Fruit fly (Drosophila melanogaster) whole organism, embryonic: ENCODE measurements around the gene HINT1.
A peak's percentile ranks its signal among the peaks of the same experiment; 100 is the strongest.

Experiments used
- Blimp-1 ChIP-seq: fragments of 200-800 bp; sonication (Bioruptor generic); optimal IDR thresholded peaks from 3 replicates; lab custom pipeline; 2018; ENCODE audit warnings: missing biosample characterization, missing genetic modification characterization, mild to moderate bottlenecking, moderate library complexity, missing genetic modification reagents
- BtbVII ChIP-seq: fragments of 200-800 bp; sonication (Bioruptor generic); optimal IDR thresholded peaks from 3 replicates; lab custom pipeline; 2017; ENCODE audit warnings: missing biosample characterization, mild to moderate bottlenecking, missing genetic modification characterization
- CG10462 ChIP-seq: fragments of 200-800 bp; sonication (Bioruptor generic); optimal IDR thresholded peaks from 2 replicates; lab custom pipeline; 2016; ENCODE audit warnings: missing biosample characterization, missing genetic modification characterization
- CG10565 ChIP-seq: fragments of 200-800 bp; sonication (Bioruptor generic); optimal IDR thresholded peaks from 3 replicates; lab custom pipeline; 2016; ENCODE audit warnings: missing biosample characterization, mild to moderate bottlenecking, missing genetic modification characterization
- CG10979 ChIP-seq: fragments of 200-800 bp; sonication (Bioruptor generic); optimal IDR thresholded peaks from 2 replicates; lab custom pipeline; 2018; ENCODE audit warnings: missing biosample characterization, mild to moderate bottlenecking, missing genetic modification characterization, moderate library complexity
- CG11560 ChIP-seq: fragments of 200-800 bp; sonication (Bioruptor generic); IDR thresholded peaks from 3 replicates; pipeline ENCODE4 v1.3.6; 2022; ENCODE audit warnings: missing biosample characterization, missing genetic modification characterization
- CG11695 ChIP-seq: fragments of 200-800 bp; sonication (Bioruptor generic); IDR thresholded peaks from 3 replicates; pipeline ENCODE4 v1.3.6; 2022; ENCODE audit warnings: missing biosample characterization, missing genetic modification characterization
- CG12104 ChIP-seq: fragments of 200-800 bp; sonication (Bioruptor generic); optimal IDR thresholded peaks from 3 replicates; lab custom pipeline; 2016; ENCODE audit warnings: missing biosample characterization, missing genetic modification characterization
- CG12219 ChIP-seq: fragments of 200-800 bp; sonication (Bioruptor generic); optimal IDR thresholded peaks from 3 replicates; lab custom pipeline; 2018; ENCODE audit warnings: missing biosample characterization, mild to moderate bottlenecking, missing genetic modification characterization
- CG1233 ChIP-seq: fragments of 200-800 bp; sonication (Bioruptor generic); optimal IDR thresholded peaks from 4 replicates; lab custom pipeline; 2018; ENCODE audit warnings: missing biosample characterization, mild to moderate bottlenecking, missing genetic modification characterization
- CG12659 ChIP-seq: fragments of 200-800 bp; sonication (Bioruptor generic); optimal IDR thresholded peaks from 3 replicates; lab custom pipeline; 2017; ENCODE audit warnings: mild to moderate bottlenecking, missing biosample characterization, missing genetic modification reagents, missing genetic modification characterization
- CG12769 ChIP-seq: fragments of 200-800 bp; sonication (Bioruptor generic); optimal IDR thresholded peaks from 2 replicates; lab custom pipeline; 2019; ENCODE audit warnings: missing biosample characterization, mild to moderate bottlenecking, missing genetic modification characterization, moderate library complexity
- CG14050 ChIP-seq: fragments of 200-800 bp; sonication (Bioruptor generic); IDR thresholded peaks from 3 replicates; pipeline ENCODE4 v1.3.6; 2022; ENCODE audit warnings: missing biosample characterization, missing genetic modification characterization
- CG1603 ChIP-seq: fragments of 200-800 bp; sonication (Bioruptor generic); optimal IDR thresholded peaks from 2 replicates; lab custom pipeline; 2019; ENCODE audit warnings: missing biosample characterization, mild to moderate bottlenecking, missing genetic modification characterization, moderate library complexity
- CG17328 ChIP-seq: fragments of 200-800 bp; sonication (Bioruptor generic); IDR thresholded peaks from 2 replicates; pipeline ENCODE4 v1.3.6; 2022; ENCODE audit warnings: missing biosample characterization, missing genetic modification characterization
- CG18476 ChIP-seq: fragments of 200-800 bp; sonication (Bioruptor generic); optimal IDR thresholded peaks from 2 replicates; lab custom pipeline; 2016; ENCODE audit warnings: missing biosample characterization, mild to moderate bottlenecking, missing genetic modification characterization
- CG2116 ChIP-seq: fragments of 200-800 bp; sonication (Bioruptor generic); optimal IDR thresholded peaks from 3 replicates; lab custom pipeline; 2018; ENCODE audit warnings: missing biosample characterization, mild to moderate bottlenecking, missing genetic modification characterization
- CG4424 ChIP-seq: fragments of 200-800 bp; sonication (Bioruptor generic); optimal IDR thresholded peaks from 3 replicates; lab custom pipeline; 2016; ENCODE audit warnings: missing biosample characterization, missing genetic modification characterization
- CG5953 ChIP-seq: fragments of 200-800 bp; sonication (Bioruptor generic); IDR thresholded peaks from 2 replicates; pipeline ENCODE4 v1.3.6; 2022; ENCODE audit warnings: missing biosample characterization, missing genetic modification characterization
- CG7357 ChIP-seq: fragments of 200-800 bp; sonication (Bioruptor generic); IDR thresholded peaks from 3 replicates; pipeline ENCODE4 v1.3.6; 2022; ENCODE audit warnings: missing biosample characterization, missing genetic modification characterization
- CG7987 ChIP-seq: fragments of 200-800 bp; sonication (Bioruptor generic); optimal IDR thresholded peaks from 2 replicates; lab custom pipeline; 2018; ENCODE audit warnings: missing biosample characterization, mild to moderate bottlenecking, missing genetic modification characterization, moderate library complexity
- CG8924 ChIP-seq: fragments of 200-800 bp; optimal IDR thresholded peaks from 3 replicates; lab custom pipeline; 2019; ENCODE audit warnings: missing biosample characterization, mild to moderate bottlenecking, missing genetic modification characterization, moderate library complexity
- Camta ChIP-seq: fragments of 200-800 bp; sonication (Bioruptor generic); optimal IDR thresholded peaks from 2 replicates; lab custom pipeline; 2016; ENCODE audit warnings: missing biosample characterization, missing genetic modification characterization
- CoRest ChIP-seq: fragments of 200-800 bp; sonication (Bioruptor generic); optimal IDR thresholded peaks from 3 replicates; lab custom pipeline; 2018; ENCODE audit warnings: missing biosample characterization, mild to moderate bottlenecking, missing genetic modification characterization, moderate library complexity
- Dip2 ChIP-seq: fragments of 200-800 bp; sonication (Bioruptor generic); IDR thresholded peaks from 2 replicates; pipeline ENCODE4 v1.3.6; 2022; ENCODE audit warnings: missing biosample characterization, missing genetic modification characterization
- Doc2 ChIP-seq: fragments of 200-800 bp; sonication (Bioruptor generic); IDR thresholded peaks from 2 replicates; pipeline ENCODE4 v1.3.6; 2022; ENCODE audit warnings: missing biosample characterization, missing genetic modification characterization
- Drgx ChIP-seq: fragments of 200-800 bp; sonication (Bioruptor generic); IDR thresholded peaks from 2 replicates; pipeline ENCODE4 v1.3.6; 2022; ENCODE audit warnings: missing biosample characterization, missing genetic modification characterization
- ERR ChIP-seq: fragments of 200-800 bp; sonication (Bioruptor generic); optimal IDR thresholded peaks from 2 replicates; lab custom pipeline; 2016; ENCODE audit warnings: missing biosample characterization, missing genetic modification characterization
- Ets65A ChIP-seq: fragments of 200-800 bp; sonication (Bioruptor generic); peaks from one replicate; lab custom pipeline; 2016; ENCODE audit warnings: missing biosample characterization, missing genetic modification characterization
- GATAe ChIP-seq: fragments of 200-800 bp; sonication (Bioruptor generic); conservative IDR thresholded peaks from 2 replicates; pipeline ENCODE4 v1.3.6; 2022; ENCODE audit warnings: missing biosample characterization, missing genetic modification characterization
- Gug ChIP-seq: fragments of 200-800 bp; sonication (Bioruptor generic); IDR thresholded peaks from 4 replicates; pipeline ENCODE4 v1.3.6; 2022; ENCODE audit warnings: missing biosample characterization, missing genetic modification characterization
- Hmx ChIP-seq: fragments of 200-800 bp; sonication (Bioruptor generic); optimal IDR thresholded peaks from 2 replicates; lab custom pipeline; 2016; ENCODE audit warnings: missing biosample characterization, missing genetic modification characterization
- Hr78 ChIP-seq, 2 experiments: fragments of 200-800 bp in 1 of 2; fragments of >200 bp in 1 of 2; sonication (Bioruptor generic) in 1 of 2; optimal IDR thresholded peaks; 2 replicates each; lab custom pipeline; 2017 to 2019; ENCODE audit warnings: missing biosample characterization in 2 of 2, missing genetic modification characterization in 2 of 2, mild to moderate bottlenecking in 1 of 2, moderate library complexity in 1 of 2
- Myb ChIP-seq: fragments of 200-800 bp; sonication (Bioruptor generic); optimal IDR thresholded peaks from 2 replicates; lab custom pipeline; 2016; ENCODE audit warnings: missing biosample characterization, missing genetic modification characterization
- Ravus ChIP-seq: fragments of 200-800 bp; sonication (Bioruptor generic); IDR thresholded peaks from 2 replicates; pipeline ENCODE4 v1.3.6; 2022; ENCODE audit warnings: missing biosample characterization, missing genetic modification characterization
- ac ChIP-seq: fragments of 200-800 bp; sonication (Bioruptor generic); optimal IDR thresholded peaks from 3 replicates; lab custom pipeline; 2017; ENCODE audit warnings: missing biosample characterization, mild to moderate bottlenecking, missing genetic modification characterization
- bcd ChIP-seq: fragments of 200-800 bp; sonication (Bioruptor generic); optimal IDR thresholded peaks from 2 replicates; lab custom pipeline; 2017; ENCODE audit warnings: missing biosample characterization, mild to moderate bottlenecking, missing genetic modification characterization
- bowl ChIP-seq: fragments of 200-800 bp; sonication (Bioruptor generic); IDR thresholded peaks from 2 replicates; pipeline ENCODE4 v1.3.6; 2022; ENCODE audit warnings: missing biosample characterization, missing genetic modification characterization
- chif ChIP-seq, 2 experiments: fragments of 200-800 bp; sonication (Bioruptor generic); optimal IDR thresholded peaks; 3 replicates each; lab custom pipeline; 2016; ENCODE audit warnings: missing biosample characterization in 2 of 2, missing genetic modification characterization in 2 of 2
- disco-r ChIP-seq: fragments of 200-800 bp; sonication (Bioruptor generic); optimal IDR thresholded peaks from 2 replicates; lab custom pipeline; 2016; ENCODE audit warnings: missing biosample characterization, missing genetic modification characterization
- fru ChIP-seq: fragments of >200 bp; optimal IDR thresholded peaks from 2 replicates; lab custom pipeline; 2017
- grau ChIP-seq: fragments of 200-800 bp; optimal IDR thresholded peaks from 3 replicates; lab custom pipeline; 2019; ENCODE audit warnings: missing biosample characterization, mild to moderate bottlenecking, missing genetic modification characterization, moderate library complexity
- peb ChIP-seq: fragments of 200-800 bp; sonication (Bioruptor generic); IDR thresholded peaks from 2 replicates; pipeline ENCODE4 v1.3.6; 2022; ENCODE audit warnings: missing biosample characterization, missing genetic modification characterization
- pita ChIP-seq: fragments of 200-800 bp; sonication (Bioruptor generic); optimal IDR thresholded peaks from 2 replicates; lab custom pipeline; 2017; ENCODE audit warnings: missing biosample characterization, mild to moderate bottlenecking, missing genetic modification characterization
- ranshi ChIP-seq: fragments of 200-800 bp; sonication (Bioruptor generic); IDR thresholded peaks from 2 replicates; pipeline ENCODE4 v1.3.6; 2022; ENCODE audit warnings: missing biosample characterization, missing genetic modification characterization
- sens ChIP-seq: fragments of 200-800 bp; sonication (Bioruptor generic); peaks from one replicate; lab custom pipeline; 2016; ENCODE audit warnings: missing biosample characterization, missing genetic modification characterization
- sens-2 ChIP-seq: fragments of 200-800 bp; sonication (Bioruptor generic); IDR thresholded peaks from 2 replicates; pipeline ENCODE4 v1.3.6; 2022; ENCODE audit warnings: missing biosample characterization, missing genetic modification characterization
- seq ChIP-seq: fragments of 200-800 bp; sonication (Bioruptor generic); IDR thresholded peaks from 2 replicates; pipeline ENCODE4 v1.3.6; 2022; ENCODE audit warnings: missing biosample characterization, missing genetic modification characterization
- sug ChIP-seq: fragments of 200-800 bp; optimal IDR thresholded peaks from 2 replicates; lab custom pipeline; 2019; ENCODE audit warnings: missing biosample characterization, mild to moderate bottlenecking, missing genetic modification characterization, moderate library complexity
- tup ChIP-seq: fragments of 200-800 bp; sonication (Bioruptor generic); optimal IDR thresholded peaks from 2 replicates; lab custom pipeline; 2016; ENCODE audit warnings: missing biosample characterization, mild to moderate bottlenecking, missing genetic modification characterization, moderate library complexity
- wor ChIP-seq: fragments of 200-800 bp; sonication (Bioruptor generic); IDR thresholded peaks from 2 replicates; pipeline ENCODE4 v1.3.6; 2022; ENCODE audit warnings: missing biosample characterization, missing genetic modification characterization
- zen2 ChIP-seq: fragments of 200-800 bp; sonication (Bioruptor generic); IDR thresholded peaks from 3 replicates; pipeline ENCODE4 v1.3.6; 2022; ENCODE audit warnings: missing biosample characterization, missing genetic modification characterization; ENCODE audit not compliant: partially characterized antibody

Gene HINT1

dm6 chr2L:2804634-2805311 is 34.8 kb downstream of the HINT1 start, which contains the start of gene daw (continued):
- TF ChIP-seq CG2116 (GFP tag; lab: Kevin White, UChicago) (no peak), CG12769 (tag; lab: Kevin White, UChicago) (peak; percentile 68), CG10462 (GFP tag; lab: Kevin White, UChicago) (no peak), seq (GFP tag; lab: Robert Waterston, UW) (no peak), pita (GFP tag; lab: Kevin White, UChicago) (no peak), disco-r (GFP tag; lab: Kevin White, UChicago) (no peak), ERR (GFP tag; lab: Kevin White, UChicago) (peak; percentile 22), CG1603 (no peak), Myb (no peak), CG12219 (GFP tag; lab: Kevin White, UChicago) (no peak), Ravus (no peak), CG10565 (GFP tag; lab: Kevin White, UChicago) (no peak), Ets65A (GFP tag; lab: Kevin White, UChicago) (no peak), CG11695 (GFP tag; lab: Robert Waterston, UW) (no peak), Gug (no peak), sug (peak; percentile 93), sens (no peak), Blimp-1 (peak; percentile 26), chif (GFP tag; optimal IDR thresholded peaks at IDR 0.05; lab: Kevin White, UChicago) (no peak), grau (tag; lab: Kevin White, UChicago) (no peak), Camta (GFP tag; lab: Kevin White, UChicago) (no peak), CG18476 (GFP tag; lab: Kevin White, UChicago) (no peak), wor (GFP tag; lab: Robert Waterston, UW) (no peak), CG12104 (GFP tag; lab: Kevin White, UChicago) (no peak), Hmx (GFP tag; lab: Kevin White, UChicago) (no peak), ac (no peak), GATAe (GFP tag; lab: Robert Waterston, UW) (no peak), CG4424 (no peak), CG1233 (GFP tag; lab: Kevin White, UChicago) (no peak), ranshi (GFP tag; lab: Robert Waterston, UW) (no peak), CG10979 (tag; lab: Kevin White, UChicago) (no peak), CG7357 (no peak), CG14050 (no peak), fru (no peak), peb (no peak), CG17328 (GFP tag; lab: Robert Waterston, UW) (no peak), Drgx (GFP tag; lab: Robert Waterston, UW) (0 out of 2 replicates have a peak, but pooled peaks have one; percentile 24), bcd (GFP tag; lab: Kevin White, UChicago) (no peak), bowl (GFP tag; lab: Robert Waterston, UW) (no peak), CG12659 (no peak), Hr78 (GFP tag; optimal IDR thresholded peaks at IDR 0.05; lab: Kevin White, UChicago) (peak in 1 of 2 experiments; percentile 23), CG7987 (GFP tag; lab: Kevin White, UChicago) (no peak), Dip2 (GFP tag; lab: Robert Waterston, UW) (no peak), tup (GFP tag; lab: Kevin White, UChicago) (no peak), zen2 (GFP tag; lab: Robert Waterston, UW) (no peak), CG5953 (no peak), CG8924 (no peak), CG11560 (no peak), CoRest (tag; lab: Kevin White, UChicago) (no peak), Doc2 (GFP tag; lab: Robert Waterston, UW) (no peak), BtbVII (GFP tag; lab: Kevin White, UChicago) (no peak), sens-2 (GFP tag; lab: Robert Waterston, UW) (no peak)
